Fruit fly (Drosophila melanogaster): Measurements from ENCODE around the gene Sgs4.
A peak's percentile ranks its signal among the peaks of the same experiment; 100 is the strongest.

The Sgs4 gene

DNA sequence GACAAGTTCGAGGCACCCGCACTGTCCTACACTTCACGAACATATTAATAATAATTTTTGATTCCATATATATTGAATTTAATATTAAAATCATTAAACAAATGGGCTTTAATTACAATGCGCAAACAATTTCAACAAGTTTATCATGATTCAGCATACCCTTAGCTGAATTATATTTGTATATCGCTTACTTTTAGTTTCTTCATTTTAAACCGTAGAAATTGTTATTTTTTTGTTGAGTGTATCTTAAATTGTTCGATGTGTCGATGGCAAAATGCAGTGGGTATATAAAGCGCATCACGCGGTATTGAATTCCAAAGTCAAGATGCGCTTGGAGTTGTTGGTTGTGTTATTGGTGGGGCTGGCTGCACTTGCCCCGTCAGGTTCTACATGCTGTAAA, at the start of gene Sgs4:
Gene Sgs4, plus strand, starts transcription at position 301 of the 400 bp plus-strand sequence.
- TF ChIP-seq dsf (GFP tag; optimal IDR thresholded peaks at IDR 0.05; ENCODE audit: borderline replicate concordance) (no peak), Hr83 (GFP tag; optimal IDR thresholded peaks at IDR 0.05; ENCODE audit: poor library complexity, severe bottlenecking) (no peak), Vsx2 (GFP tag; optimal IDR thresholded peaks at IDR 0.05; ENCODE audit: partially characterized antibody) (no peak), lola (GFP tag; optimal IDR thresholded peaks at IDR 0.05) (no peak), Rel (GFP tag; optimal IDR thresholded peaks at IDR 0.05) (no peak), Rel (tag; optimal IDR thresholded peaks at IDR 0.05) (no peak), psq (GFP tag; optimal IDR thresholded peaks at IDR 0.05) (no peak), CrebA (GFP tag; optimal IDR thresholded peaks at IDR 0.05; ENCODE audit: borderline replicate concordance) (no peak)

DNA sequence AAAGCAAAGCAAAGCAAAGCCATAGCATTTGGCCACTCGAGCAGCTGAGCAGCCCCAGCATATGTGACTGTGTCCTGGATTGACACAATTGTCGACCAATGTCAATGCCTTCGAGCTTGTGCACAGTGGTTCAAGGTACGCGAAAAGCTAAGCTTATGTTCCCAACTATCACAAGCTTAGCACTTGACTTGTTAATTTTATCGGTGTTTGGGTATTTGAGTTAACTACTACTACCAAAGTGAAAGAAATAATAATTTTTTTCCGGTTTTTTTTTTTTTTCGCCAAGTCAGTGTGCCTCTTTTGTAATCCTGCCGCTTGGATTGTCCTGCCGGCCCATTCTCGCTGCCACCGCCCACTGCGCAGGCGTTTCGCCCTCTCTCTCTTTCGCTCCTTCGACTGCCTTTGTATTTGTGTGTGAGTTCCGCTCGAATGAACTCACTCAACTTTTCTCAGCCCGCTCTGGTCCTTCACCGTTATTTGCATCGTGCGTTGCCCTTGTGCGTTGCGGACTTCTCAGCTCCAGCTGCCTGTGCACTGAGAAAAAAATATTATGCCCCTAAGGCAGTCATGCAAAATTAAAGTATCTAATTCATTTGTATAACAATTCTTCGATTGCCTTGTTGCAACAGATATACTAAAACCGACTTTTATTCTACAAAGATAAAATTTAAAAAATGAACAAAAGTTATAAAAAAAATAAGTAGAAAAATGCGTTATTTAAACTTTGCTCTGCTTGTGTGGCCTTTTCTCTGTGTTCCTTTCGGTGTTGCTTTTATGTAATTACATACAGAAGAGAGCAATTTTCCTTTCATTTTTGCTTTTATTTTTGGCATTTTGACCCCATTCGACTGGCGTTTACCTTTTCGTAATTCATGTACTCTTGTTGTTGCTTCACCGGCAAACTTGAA, 43.7 kb upstream of the Sgs4 start:
- TF ChIP-seq Hr83 (GFP tag; optimal IDR thresholded peaks at IDR 0.05; ENCODE audit: poor library complexity, severe bottlenecking), result no peak
- peak; percentile 28 for TF ChIP-seq woc (GFP tag; optimal IDR thresholded peaks at IDR 0.05)
- TF ChIP-seq HLH106 (tag; optimal IDR thresholded peaks at IDR 0.05), result peak; percentile 7
- no peak for TF ChIP-seq pan (optimal IDR thresholded peaks at IDR 0.05)
- no peak for TF ChIP-seq dsf (GFP tag; optimal IDR thresholded peaks at IDR 0.05; ENCODE audit: borderline replicate concordance)
- peak in 1 of 2 experiments; percentile 73 for TF ChIP-seq foxo (GFP tag; optimal IDR thresholded peaks at IDR 0.05)
- TF ChIP-seq CG9705 (GFP tag; optimal IDR thresholded peaks at IDR 0.05), result no peak
- TF ChIP-seq h (GFP tag; optimal IDR thresholded peaks at IDR 0.05), result peak; percentile 63
- no peak for TF ChIP-seq CrebA (GFP tag; optimal IDR thresholded peaks at IDR 0.05; ENCODE audit: borderline replicate concordance)
- no peak for TF ChIP-seq brk (GFP tag; optimal IDR thresholded peaks at IDR 0.05)
- TF ChIP-seq usp (GFP tag; optimal IDR thresholded peaks at IDR 0.05), result no peak
- peak; percentile 72 for TF ChIP-seq fru (GFP tag; optimal IDR thresholded peaks at IDR 0.05)
- no peak for TF ChIP-seq jim (GFP tag; optimal IDR thresholded peaks at IDR 0.05)
- no peak for TF ChIP-seq Jra (GFP tag; optimal IDR thresholded peaks at IDR 0.05)
- peak; percentile 54 for TF ChIP-seq ey (GFP tag; optimal IDR thresholded peaks at IDR 0.05)
- TF ChIP-seq Dfd (GFP tag; optimal IDR thresholded peaks at IDR 0.05), result no peak
- TF ChIP-seq Dif (GFP tag; optimal IDR thresholded peaks at IDR 0.05; ENCODE audit: partially characterized antibody), result no peak
- no peak for TF ChIP-seq CG32264 (GFP tag; optimal IDR thresholded peaks at IDR 0.05)
- no peak for TF ChIP-seq dl (GFP tag; optimal IDR thresholded peaks at IDR 0.05; ENCODE audit: insufficient read depth in 1 of 2, partially characterized antibody in 2 of 2)
- peak; percentile 49 for TF ChIP-seq OdsH (GFP tag; optimal IDR thresholded peaks at IDR 0.05)
- no peak for TF ChIP-seq GATAd (GFP tag; optimal IDR thresholded peaks at IDR 0.05)
- no peak for TF ChIP-seq Rel (GFP tag; optimal IDR thresholded peaks at IDR 0.05)
- no peak for TF ChIP-seq Rel (tag; optimal IDR thresholded peaks at IDR 0.05)
- peak; percentile 18 for TF ChIP-seq Sp1 (GFP tag; optimal IDR thresholded peaks at IDR 0.05)
- peak; percentile 59 for TF ChIP-seq sv (GFP tag; optimal IDR thresholded peaks at IDR 0.05)
- TF ChIP-seq lola (GFP tag; optimal IDR thresholded peaks at IDR 0.05), result no peak
- TF ChIP-seq N (GFP tag; optimal IDR thresholded peaks at IDR 0.05), result no peak
- TF ChIP-seq tai (GFP tag; optimal IDR thresholded peaks at IDR 0.05), result no peak
- no peak for TF ChIP-seq Vsx2 (GFP tag; optimal IDR thresholded peaks at IDR 0.05; ENCODE audit: partially characterized antibody)
- peak; percentile 35 for TF ChIP-seq br (GFP tag; optimal IDR thresholded peaks at IDR 0.05)
- TF ChIP-seq Mio (GFP tag; optimal IDR thresholded peaks at IDR 0.05), result no peak
- peak; percentile 13 for TF ChIP-seq dmrt93B (GFP tag; optimal IDR thresholded peaks at IDR 0.05)
- no peak for TF ChIP-seq sage (GFP tag; optimal IDR thresholded peaks at IDR 0.05)
- TF ChIP-seq Myc (optimal IDR thresholded peaks at IDR 0.05), result no peak
- no peak for TF ChIP-seq Abd-B (GFP tag; optimal IDR thresholded peaks at IDR 0.05)
- peak; percentile 20 for TF ChIP-seq psq (GFP tag; optimal IDR thresholded peaks at IDR 0.05)
- TF ChIP-seq Hnf4 (GFP tag; optimal IDR thresholded peaks at IDR 0.05), result no peak
- TF ChIP-seq rgr (GFP tag; optimal IDR thresholded peaks at IDR 0.05), result peak; percentile 55
- TF ChIP-seq Hr78 (GFP tag; optimal IDR thresholded peaks at IDR 0.05), result no peak
